Worm (Caenorhabditis elegans) whole organism, young adult: ENCODE results near the gene ceh-22.
A peak's percentile ranks its signal among the peaks of the same experiment; 100 is the strongest.

ENCODE experiments used
- B0336.3 ChIP-seq: fragments of 200-800 bp; sonication (Bioruptor generic); IDR thresholded peaks from 2 replicates; pipeline ENCODE4 v1.3.6; 2022; ENCODE audit warnings: missing genetic modification characterization, missing compliant biosample characterization
- C06A6.2 ChIP-seq: fragments of 200-800 bp; sonication (Bioruptor generic); conservative IDR thresholded peaks from 2 replicates; pipeline ENCODE4 v1.3.6; 2022; ENCODE audit warnings: missing genetic modification characterization, missing compliant biosample characterization
- C17E4.6 ChIP-seq: fragments of 200-800 bp; sonication (Bioruptor generic); IDR thresholded peaks from 2 replicates; pipeline ENCODE4 v1.3.6; 2022; ENCODE audit warnings: missing genetic modification reagents, missing genetic modification characterization, missing compliant biosample characterization
- D2030.7 ChIP-seq: fragments of 200-800 bp; sonication (Bioruptor generic); IDR thresholded peaks from 2 replicates; pipeline ENCODE4 v1.3.6; 2022; ENCODE audit warnings: missing genetic modification reagents, missing genetic modification characterization, missing compliant biosample characterization
- F37B4.10 ChIP-seq: fragments of 200-800 bp; sonication (Bioruptor generic); IDR thresholded peaks from 2 replicates; pipeline ENCODE4 v1.3.6; 2022; ENCODE audit warnings: missing genetic modification characterization, missing compliant biosample characterization
- F39B2.1 ChIP-seq: fragments of 200-800 bp; sonication (Bioruptor generic); IDR thresholded peaks from 2 replicates; pipeline ENCODE4 v1.3.6; 2022; ENCODE audit warnings: missing genetic modification reagents, missing genetic modification characterization, missing compliant biosample characterization
- K12H6.12 ChIP-seq: fragments of 200-800 bp; sonication (Bioruptor generic); optimal IDR thresholded peaks from 2 replicates; lab custom pipeline; 2018; ENCODE audit warnings: mild to moderate bottlenecking, missing genetic modification characterization, missing compliant biosample characterization
- Y95B8A.8 ChIP-seq: fragments of 200-800 bp; sonication (Bioruptor generic); IDR thresholded peaks from 2 replicates; pipeline ENCODE4 v1.3.6; 2022; ENCODE audit warnings: missing genetic modification reagents, missing genetic modification characterization, missing compliant biosample characterization
- ZK185.1 ChIP-seq: sonication (generic microtip); optimal IDR thresholded peaks from 2 replicates; lab custom pipeline; 2016; ENCODE audit warnings: mild to moderate bottlenecking, missing genetic modification characterization, missing compliant biosample characterization; ENCODE audit not compliant: poor library complexity, severe bottlenecking
- aptf-3 ChIP-seq: fragments of 200-800 bp; sonication (Bioruptor generic); IDR thresholded peaks from 2 replicates; pipeline ENCODE4 v1.3.6; 2022; ENCODE audit warnings: missing genetic modification characterization, missing compliant biosample characterization
- attf-3 ChIP-seq: fragments of 200-800 bp; sonication (Bioruptor generic); conservative IDR thresholded peaks from 2 replicates; pipeline ENCODE4 v1.3.6; 2022; ENCODE audit warnings: missing genetic modification reagents, missing genetic modification characterization, missing compliant biosample characterization
- attf-6 ChIP-seq: fragments of 200-800 bp; sonication (Bioruptor generic); IDR thresholded peaks from 2 replicates; pipeline ENCODE4 v1.3.6; 2022; ENCODE audit warnings: missing genetic modification reagents, missing genetic modification characterization, missing compliant biosample characterization
- bed-1 ChIP-seq: fragments of 200-800 bp; sonication (Bioruptor generic); IDR thresholded peaks from 2 replicates; pipeline ENCODE4 v1.3.6; 2022; ENCODE audit warnings: missing genetic modification reagents, missing genetic modification characterization, missing compliant biosample characterization
- bed-2 ChIP-seq: fragments of 200-800 bp; sonication (Bioruptor generic); IDR thresholded peaks from 2 replicates; pipeline ENCODE4 v1.3.6; 2022; ENCODE audit warnings: missing genetic modification reagents, missing genetic modification characterization, missing compliant biosample characterization
- cebp-2 ChIP-seq: fragments of 200-800 bp; sonication (Bioruptor generic); IDR thresholded peaks from 2 replicates; pipeline ENCODE4 v1.3.6; 2022; ENCODE audit warnings: missing genetic modification characterization, missing compliant biosample characterization
- ceh-27 ChIP-seq: fragments of 200-800 bp; sonication (Bioruptor generic); optimal IDR thresholded peaks from 2 replicates; lab custom pipeline; 2018; ENCODE audit warnings: mild to moderate bottlenecking, missing genetic modification characterization, moderate library complexity, missing compliant biosample characterization
- ceh-40 ChIP-seq: fragments of 200-800 bp; sonication (Bioruptor generic); IDR thresholded peaks from 2 replicates; pipeline ENCODE4 v1.3.6; 2022; ENCODE audit warnings: missing genetic modification characterization, missing compliant biosample characterization
- chd-7 ChIP-seq: sonication (generic microtip); optimal IDR thresholded peaks from 2 replicates; lab custom pipeline; 2016; ENCODE audit warnings: mild to moderate bottlenecking, missing genetic modification characterization, moderate library complexity, missing compliant biosample characterization
- ekl-4 ChIP-seq: fragments of 200-800 bp; sonication (Bioruptor generic); IDR thresholded peaks from 2 replicates; pipeline ENCODE4 v1.3.6; 2022; ENCODE audit warnings: missing genetic modification reagents, missing genetic modification characterization, missing compliant biosample characterization
- ets-4 ChIP-seq: fragments of 200-800 bp; sonication (Bioruptor generic); optimal IDR thresholded peaks from 2 replicates; lab custom pipeline; 2018; ENCODE audit warnings: mild to moderate bottlenecking, missing genetic modification characterization, missing compliant biosample characterization
- fkh-3 ChIP-seq: sonication (generic microtip); optimal IDR thresholded peaks from 2 replicates; lab custom pipeline; 2016; ENCODE audit warnings: mild to moderate bottlenecking, missing genetic modification characterization, missing compliant biosample characterization
- him-1 ChIP-seq: sonication (generic microtip); optimal IDR thresholded peaks from 2 replicates; lab custom pipeline; 2016; ENCODE audit warnings: missing genotype, missing genetic modification reagents, missing genetic modification characterization, missing compliant biosample characterization
- hrde-1 ChIP-seq: sonication (generic microtip); optimal IDR thresholded peaks from 2 replicates; lab custom pipeline; 2016; ENCODE audit warnings: missing genetic modification characterization, mild to moderate bottlenecking, missing compliant biosample characterization, moderate library complexity, missing genotype, missing genetic modification reagents, borderline replicate concordance
- hsf-1 ChIP-seq: fragments of 200-800 bp; sonication (Bioruptor generic); IDR thresholded peaks from 2 replicates; pipeline ENCODE4 v1.3.6; 2022; ENCODE audit warnings: missing genetic modification reagents, missing genetic modification characterization, missing compliant biosample characterization
- lin-26 ChIP-seq: fragments of 200-800 bp; sonication (Bioruptor generic); IDR thresholded peaks from 2 replicates; pipeline ENCODE4 v1.3.6; 2022; ENCODE audit warnings: missing genetic modification reagents, missing genetic modification characterization, missing compliant biosample characterization
- lin-35 ChIP-seq, 3 experiments: fragments of 150-350 bp in 2 of 3; sonication (generic microtip) in 1 of 3; optimal IDR thresholded peaks; 2 replicates each; lab custom pipeline; 2014 to 2018; ENCODE audit warnings: missing biosample characterization in 3 of 3, missing genetic modification characterization in 3 of 3, missing genetic modification reagents in 3 of 3
- lin-54 ChIP-seq: fragments of 200-800 bp; sonication (Bioruptor generic); optimal IDR thresholded peaks from 2 replicates; lab custom pipeline; 2018; ENCODE audit warnings: mild to moderate bottlenecking, missing genetic modification characterization, missing compliant biosample characterization
- lir-1 ChIP-seq: fragments of 200-800 bp; sonication (Bioruptor generic); conservative IDR thresholded peaks from 2 replicates; pipeline ENCODE4 v1.3.6; 2022; ENCODE audit warnings: missing genetic modification reagents, missing genetic modification characterization, missing compliant biosample characterization
- lsy-27 ChIP-seq: sonication (generic microtip); optimal IDR thresholded peaks from 2 replicates; lab custom pipeline; 2017; ENCODE audit warnings: missing genetic modification characterization, mild to moderate bottlenecking, missing compliant biosample characterization, antibody characterized with exemption, missing genotype, borderline replicate concordance; ENCODE audit not compliant: insufficient read depth
- madf-6 ChIP-seq: fragments of 200-800 bp; sonication (Bioruptor generic); IDR thresholded peaks from 2 replicates; pipeline ENCODE4 v1.3.6; 2022; ENCODE audit warnings: missing genetic modification reagents, missing genetic modification characterization, missing compliant biosample characterization
- mcd-1 ChIP-seq: fragments of 200-800 bp; sonication (Bioruptor generic); IDR thresholded peaks from 2 replicates; pipeline ENCODE4 v1.3.6; 2022; ENCODE audit warnings: missing genetic modification reagents, missing genetic modification characterization, missing compliant biosample characterization
- mxl-1 ChIP-seq: sonication (generic microtip); optimal IDR thresholded peaks from 2 replicates; lab custom pipeline; 2016; ENCODE audit warnings: missing genetic modification characterization, missing compliant biosample characterization
- nfyb-1 ChIP-seq: fragments of 200-800 bp; sonication (Bioruptor generic); IDR thresholded peaks from 2 replicates; pipeline ENCODE4 v1.3.6; 2022; ENCODE audit warnings: missing genetic modification reagents, missing genetic modification characterization, missing compliant biosample characterization
- nhr-80 ChIP-seq: sonication (generic microtip); optimal IDR thresholded peaks from 2 replicates; lab custom pipeline; 2016; ENCODE audit warnings: missing genetic modification characterization, missing compliant biosample characterization
- pha-4 ChIP-seq: fragments of 150-350 bp; sonication (generic microtip); optimal IDR thresholded peaks from 2 replicates; lab custom pipeline; 2014; ENCODE audit warnings: missing biosample characterization, missing genetic modification reagents, missing genetic modification characterization
- repo-1 ChIP-seq: sonication (generic microtip); optimal IDR thresholded peaks from 2 replicates; lab custom pipeline; 2017; ENCODE audit warnings: mild to moderate bottlenecking, missing genetic modification characterization, missing compliant biosample characterization
- rpc-1 ChIP-seq, 2 experiments: fragments of 150-350 bp in 1 of 2; sonication (generic microtip) in 1 of 2; optimal IDR thresholded peaks; 2 replicates each; lab custom pipeline; 2014 to 2018; ENCODE audit warnings: missing biosample characterization in 1 of 2, missing genetic modification characterization in 1 of 2, missing genetic modification reagents in 1 of 2, missing genotype in 1 of 2
- snpc-1.3 ChIP-seq: sonication (generic microtip); optimal IDR thresholded peaks from 2 replicates; lab custom pipeline; 2017; ENCODE audit warnings: missing genetic modification characterization, mild to moderate bottlenecking, missing compliant biosample characterization, antibody characterized with exemption, moderate library complexity, missing genotype, missing genetic modification reagents; ENCODE audit not compliant: insufficient read depth
- tlf-1 ChIP-seq: fragments of 200-800 bp; sonication (Bioruptor generic); optimal IDR thresholded peaks from 2 replicates; lab custom pipeline; 2018; ENCODE audit warnings: mild to moderate bottlenecking, missing genetic modification characterization, missing compliant biosample characterization
- ztf-25 ChIP-seq: fragments of 200-800 bp; sonication (Bioruptor generic); IDR thresholded peaks from 2 replicates; pipeline ENCODE4 v1.3.6; 2022; ENCODE audit warnings: missing genetic modification reagents, missing genetic modification characterization, missing compliant biosample characterization
- ztf-3 ChIP-seq: fragments of 200-800 bp; sonication (Bioruptor generic); optimal IDR thresholded peaks from 2 replicates; lab custom pipeline; 2018; ENCODE audit warnings: mild to moderate bottlenecking, missing genetic modification characterization, missing compliant biosample characterization
- ztf-6 ChIP-seq: fragments of 200-800 bp; sonication (Bioruptor generic); IDR thresholded peaks from 2 replicates; pipeline ENCODE4 v1.3.6; 2022; ENCODE audit warnings: missing genetic modification reagents, missing genetic modification characterization, missing compliant biosample characterization

Gene ceh-22

DNA sequence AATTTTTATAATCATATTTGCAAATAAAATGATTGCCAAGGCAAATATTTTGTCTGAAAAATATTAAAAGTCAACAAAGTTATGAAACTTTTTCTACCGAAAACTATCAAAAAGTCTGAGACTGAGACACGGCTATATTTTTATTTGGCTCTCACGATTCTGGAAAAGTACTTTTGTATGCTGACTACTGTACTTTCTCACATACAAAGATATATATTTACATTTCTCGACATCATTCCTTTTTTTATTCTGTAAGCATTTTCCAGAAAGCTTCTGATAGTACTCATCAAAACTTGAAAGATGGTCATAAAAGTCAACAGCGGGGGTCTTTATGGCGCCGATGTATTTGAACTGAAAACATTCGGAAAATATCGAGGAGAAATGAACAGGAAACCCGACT is 23.6 kb upstream of the ceh-22 start, which contains the start of gene aqp-6:
Gene aqp-6, plus strand, starts transcription at position 301 of the 400 bp plus-strand sequence.
- no peak for TF ChIP-seq bed-2
- no peak for TF ChIP-seq rpc-1 (optimal IDR thresholded peaks at IDR 0.05; lab: Kevin White, UChicago)
- no peak for TF ChIP-seq rpc-1 (tag; optimal IDR thresholded peaks at IDR 0.05; lab: Kevin White, UChicago)
- no peak for TF ChIP-seq hrde-1
- no peak for TF ChIP-seq pha-4 (tag; lab: Kevin White, UChicago)
- no peak for TF ChIP-seq repo-1
- TF ChIP-seq Y95B8A.8 (GFP tag; lab: Robert Waterston, UW), result no peak
- TF ChIP-seq attf-3, result no peak
- TF ChIP-seq ztf-25 (GFP tag; lab: Robert Waterston, UW), result no peak
- no peak for TF ChIP-seq aptf-3 (GFP tag; lab: Robert Waterston, UW)
- TF ChIP-seq B0336.3, result no peak
- no peak for TF ChIP-seq ekl-4 (GFP tag; lab: Robert Waterston, UW)
- no peak for TF ChIP-seq mcd-1 (GFP tag; lab: Robert Waterston, UW)
- TF ChIP-seq tlf-1 (GFP tag; lab: Kevin White, UChicago), result no peak
- no peak for TF ChIP-seq ztf-6 (GFP tag; lab: Robert Waterston, UW)
- no peak for TF ChIP-seq nhr-80 (tag; lab: Kevin White, UChicago)
- TF ChIP-seq ceh-27, result no peak

DNA sequence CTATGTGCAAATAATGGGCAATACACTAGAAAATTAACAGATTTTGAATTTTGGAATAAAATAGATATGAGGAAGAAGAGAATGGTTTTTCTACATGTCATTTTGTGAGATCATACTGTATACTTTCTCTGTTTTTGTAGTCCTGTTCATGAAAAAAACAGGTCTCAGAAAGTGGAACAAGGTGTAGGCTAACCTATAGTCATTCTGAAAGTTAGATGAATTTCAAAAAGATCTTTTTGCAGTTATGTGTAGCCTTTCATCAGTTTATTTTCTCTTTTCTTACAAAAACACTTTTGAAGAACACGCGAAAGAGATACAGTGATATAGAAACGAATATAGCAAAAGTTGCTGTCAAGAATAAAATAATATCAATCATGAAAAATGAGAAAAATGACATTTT is 17.6 kb upstream of the ceh-22 start, which contains the start of gene ugt-35:
Gene ugt-35, minus strand, starts transcription at position 101 of the 400 bp plus-strand sequence.
- TF ChIP-seq ets-4 (GFP tag; lab: Kevin White, UChicago) (no peak), repo-1 (no peak), lin-35 (GFP tag; optimal IDR thresholded peaks at IDR 0.05; lab: Kevin White, UChicago) (no peak), K12H6.12 (no peak), F37B4.10 (GFP tag; lab: Robert Waterston, UW) (no peak), C06A6.2 (no peak), lir-1 (GFP tag; lab: Robert Waterston, UW) (no peak), him-1 (no peak), chd-7 (tag; lab: Kevin White, UChicago) (no peak)

DNA sequence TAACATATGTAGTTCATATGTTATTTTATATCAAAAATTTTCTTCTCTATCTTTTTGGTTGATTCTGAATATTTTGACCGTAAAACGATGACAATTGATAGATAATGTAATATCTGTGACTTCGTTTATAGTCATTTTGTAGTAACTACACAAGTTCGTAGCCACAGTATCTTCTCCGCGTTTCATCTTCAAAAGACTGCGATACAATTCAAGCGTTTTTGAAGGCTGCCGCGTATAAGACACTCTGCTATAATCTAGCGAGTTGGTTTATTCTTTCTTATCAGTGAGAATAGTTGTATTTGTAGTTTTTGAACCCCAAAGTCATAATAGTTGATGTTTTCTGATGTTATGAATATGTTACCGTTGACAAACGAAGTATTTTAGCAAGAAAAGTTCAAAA is 14.8 kb upstream of the ceh-22 start, which contains the start of gene ugt-34:
Gene ugt-34, minus strand, starts transcription at position 21 of the 400 bp plus-strand sequence.
- no peak for TF ChIP-seq lsy-27 (tag; lab: Kevin White, UChicago)
- TF ChIP-seq attf-6 (GFP tag; lab: Robert Waterston, UW), result no peak
- TF ChIP-seq bed-1 (GFP tag; lab: Robert Waterston, UW), result no peak
- TF ChIP-seq chd-7 (tag; lab: Kevin White, UChicago), result no peak
- no peak for TF ChIP-seq ztf-3
- TF ChIP-seq mcd-1 (GFP tag; lab: Robert Waterston, UW), result no peak

DNA sequence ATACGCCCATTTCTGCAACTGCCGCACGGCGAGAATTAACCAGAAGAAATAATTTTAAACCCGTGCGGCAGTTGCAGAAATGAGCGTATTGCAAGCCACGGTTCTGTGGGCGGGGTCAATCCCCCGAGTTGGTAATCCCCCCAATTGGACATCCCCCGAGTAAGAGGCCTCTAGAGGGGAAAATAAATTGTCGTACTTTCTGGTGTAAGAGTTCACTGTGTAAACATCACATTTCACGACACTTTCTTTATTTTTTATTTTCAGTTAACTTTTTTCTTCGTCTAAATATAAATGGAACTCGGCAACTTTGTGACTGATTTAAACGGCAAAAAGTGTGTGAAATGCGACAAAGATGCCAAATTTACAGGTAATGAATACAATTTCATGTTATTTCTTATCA is 13.8 kb upstream of the ceh-22 start, which contains the start of gene tut-2:
Gene tut-2, plus strand, starts transcription at position 277 of the 400 bp plus-strand sequence.
- TF ChIP-seq nhr-80 (tag; lab: Kevin White, UChicago) (no peak), cebp-2 (GFP tag; lab: Robert Waterston, UW) (0 out of 2 replicates have a peak, but pooled peaks have one; percentile 14), ZK185.1 (no peak), snpc-1.3 (tag; lab: Kevin White, UChicago) (no peak)

DNA sequence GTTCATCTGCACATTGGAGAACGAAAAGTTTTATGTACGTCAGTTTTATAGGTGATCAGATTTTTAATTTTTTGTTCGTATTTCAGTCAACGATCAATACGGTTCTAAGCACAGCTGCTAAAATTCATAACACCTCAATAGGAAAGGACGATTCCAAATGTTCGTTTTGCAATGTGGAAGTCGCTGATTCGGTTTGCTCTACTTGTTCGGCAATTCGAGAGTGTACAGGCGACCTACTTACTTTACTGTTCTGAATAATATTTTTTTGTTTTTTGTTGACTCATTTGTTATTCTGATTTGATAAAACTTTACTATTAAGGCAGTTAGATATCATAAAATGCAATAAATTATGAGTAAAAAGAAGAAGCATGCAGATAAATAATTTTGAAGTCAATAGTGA is 12.4 kb upstream of the ceh-22 start:
- TF ChIP-seq C17E4.6 (GFP tag; lab: Robert Waterston, UW) (0 out of 2 replicates have a peak, but pooled peaks have one; percentile 43), him-1 (peak; percentile 5), C06A6.2 (no peak), hrde-1 (peak; percentile 59), B0336.3 (peak; percentile 29; the same call in 1 of the 2 replicates), fkh-3 (no peak), F39B2.1 (GFP tag; lab: Robert Waterston, UW) (no peak), nfyb-1 (GFP tag; lab: Robert Waterston, UW) (no peak), lin-26 (peak; percentile 27; the same call in 1 of the 2 replicates), ceh-40 (GFP tag; lab: Robert Waterston, UW) (no peak), lin-54 (GFP tag; lab: Kevin White, UChicago) (peak; percentile 16), D2030.7 (GFP tag; lab: Robert Waterston, UW) (0 out of 2 replicates have a peak, but pooled peaks have one; percentile 12), hsf-1 (0 out of 2 replicates have a peak, but pooled peaks have one; percentile 43), mxl-1 (tag; lab: Kevin White, UChicago) (peak; percentile 10), madf-6 (GFP tag; lab: Robert Waterston, UW) (peak; percentile 58)
